Fruit fly (Drosophila melanogaster) whole organism, embryonic: ENCODE measurements around the gene CG33654.
A peak's percentile ranks its signal among the peaks of the same experiment; 100 is the strongest.

ENCODE experiments used
- Abd-B ChIP-seq: fragments of 200-800 bp; sonication (Bioruptor generic); optimal IDR thresholded peaks from 2 replicates; lab custom pipeline; 2018; ENCODE audit warnings: missing biosample characterization, mild to moderate bottlenecking, missing genetic modification characterization, moderate library complexity
- Adf1 ChIP-seq: fragments of 200-800 bp; sonication (Bioruptor generic); IDR thresholded peaks from 2 replicates; pipeline ENCODE4 v1.3.6; 2022; ENCODE audit warnings: missing biosample characterization, missing genetic modification characterization
- Awh ChIP-seq: fragments of 200-800 bp; sonication (Bioruptor generic); IDR thresholded peaks from 2 replicates; pipeline ENCODE4, ENCODE4 v1.3.6; 2022; ENCODE audit warnings: missing biosample characterization, missing genetic modification characterization
- Bdp1 ChIP-seq: fragments of 200-800 bp; sonication (Bioruptor generic); optimal IDR thresholded peaks from 3 replicates; lab custom pipeline; 2016; ENCODE audit warnings: missing biosample characterization, missing genetic modification characterization
- CG10654 ChIP-seq: fragments of 200-800 bp; sonication (Bioruptor generic); optimal IDR thresholded peaks from 2 replicates; lab custom pipeline; 2016; ENCODE audit warnings: missing biosample characterization, missing genetic modification characterization
- CG12659 ChIP-seq: fragments of 200-800 bp; sonication (Bioruptor generic); optimal IDR thresholded peaks from 3 replicates; lab custom pipeline; 2017; ENCODE audit warnings: mild to moderate bottlenecking, missing biosample characterization, missing genetic modification reagents, missing genetic modification characterization
- CG15011 ChIP-seq: fragments of 200-800 bp; sonication (Bioruptor generic); optimal IDR thresholded peaks from 3 replicates; lab custom pipeline; 2018; ENCODE audit warnings: missing biosample characterization, mild to moderate bottlenecking, missing genetic modification characterization
- CG15696 ChIP-seq: fragments of 200-800 bp; sonication (Bioruptor generic); optimal IDR thresholded peaks from 2 replicates; lab custom pipeline; 2019; ENCODE audit warnings: missing biosample characterization, mild to moderate bottlenecking, missing genetic modification characterization, moderate library complexity
- CG17802 ChIP-seq: fragments of 200-800 bp; sonication (Bioruptor generic); optimal IDR thresholded peaks from 2 replicates; lab custom pipeline; 2018; ENCODE audit warnings: missing biosample characterization, mild to moderate bottlenecking, missing genetic modification characterization, moderate library complexity
- CG30020 ChIP-seq: fragments of 200-800 bp; optimal IDR thresholded peaks from 2 replicates; lab custom pipeline; 2019; ENCODE audit warnings: missing biosample characterization, mild to moderate bottlenecking, missing genetic modification characterization, moderate library complexity
- CG4404 ChIP-seq: fragments of 200-800 bp; sonication (Bioruptor generic); IDR thresholded peaks from 2 replicates; pipeline ENCODE4 v1.3.6; 2022; ENCODE audit warnings: missing biosample characterization, missing genetic modification characterization
- CG4617 ChIP-seq: fragments of 200-800 bp; sonication (Bioruptor generic); optimal IDR thresholded peaks from 3 replicates; lab custom pipeline; 2016; ENCODE audit warnings: missing biosample characterization, missing genetic modification characterization, borderline replicate concordance
- CG6254 ChIP-seq: fragments of 200-800 bp; sonication (Bioruptor generic); optimal IDR thresholded peaks from 3 replicates; lab custom pipeline; 2017; ENCODE audit warnings: mild to moderate bottlenecking, missing biosample characterization, missing genetic modification reagents, missing genetic modification characterization
- CG6813 ChIP-seq: fragments of 200-800 bp; sonication (Bioruptor generic); optimal IDR thresholded peaks from 2 replicates; lab custom pipeline; 2017; ENCODE audit warnings: missing biosample characterization, missing genetic modification characterization, mild to moderate bottlenecking, moderate library complexity, missing genetic modification reagents
- CG7928 ChIP-seq: fragments of 200-800 bp; sonication (Bioruptor generic); optimal IDR thresholded peaks from 2 replicates; lab custom pipeline; 2017; ENCODE audit warnings: missing biosample characterization, mild to moderate bottlenecking, missing genetic modification characterization
- CG8281 ChIP-seq: fragments of 200-800 bp; sonication (Bioruptor generic); optimal IDR thresholded peaks from 2 replicates; lab custom pipeline; 2018; ENCODE audit warnings: missing biosample characterization, mild to moderate bottlenecking, missing genetic modification characterization, moderate library complexity
- CkIIα-i1 ChIP-seq: fragments of 200-800 bp; sonication (Bioruptor generic); IDR thresholded peaks from 2 replicates; pipeline ENCODE4 v1.3.6; 2022; ENCODE audit warnings: missing biosample characterization, missing genetic modification characterization
- D ChIP-seq, 2 experiments: fragments of 200-800 bp in 1 of 2; fragments of >200 bp in 1 of 2; sonication (Bioruptor generic) in 1 of 2; optimal IDR thresholded peaks; 2 replicates in 1 of 2; 3 replicates in 1 of 2; lab custom pipeline; 2017; ENCODE audit warnings: mild to moderate bottlenecking in 1 of 2, missing biosample characterization in 1 of 2, missing genetic modification characterization in 1 of 2, missing genetic modification reagents in 1 of 2
- D19A ChIP-seq: fragments of 200-800 bp; optimal IDR thresholded peaks from 3 replicates; lab custom pipeline; 2019; ENCODE audit warnings: missing biosample characterization, mild to moderate bottlenecking, missing genetic modification characterization, moderate library complexity
- Deaf1 ChIP-seq: fragments of 200-800 bp; optimal IDR thresholded peaks from 3 replicates; lab custom pipeline; 2019; ENCODE audit warnings: missing biosample characterization, mild to moderate bottlenecking, missing genetic modification characterization, moderate library complexity
- Ets97D ChIP-seq: fragments of 200-800 bp; sonication (Bioruptor generic); optimal IDR thresholded peaks from 3 replicates; lab custom pipeline; 2016; ENCODE audit warnings: missing biosample characterization, missing genetic modification characterization
- HHEX ChIP-seq: fragments of 200-800 bp; sonication (Bioruptor generic); optimal IDR thresholded peaks from 3 replicates; lab custom pipeline; 2017; ENCODE audit warnings: missing biosample characterization, mild to moderate bottlenecking, missing genetic modification characterization, missing genetic modification reagents
- HLH3B ChIP-seq: fragments of 200-800 bp; sonication (Bioruptor generic); IDR thresholded peaks from 2 replicates; pipeline ENCODE4 v1.3.6; 2022; ENCODE audit warnings: missing biosample characterization, missing genetic modification characterization
- Hr39 ChIP-seq: fragments of >200 bp; optimal IDR thresholded peaks from 2 replicates; lab custom pipeline; 2017
- Hr51 ChIP-seq, 2 experiments: fragments of 200-800 bp; sonication (Bioruptor generic); optimal IDR thresholded peaks; 2 replicates in 1 of 2; 3 replicates in 1 of 2; lab custom pipeline; 2016 to 2018; ENCODE audit warnings: missing biosample characterization in 2 of 2, missing genetic modification characterization in 2 of 2, mild to moderate bottlenecking in 1 of 2, moderate library complexity in 1 of 2
- MBD-R2 ChIP-seq: fragments of 200-800 bp; sonication (Bioruptor generic); IDR thresholded peaks from 2 replicates; pipeline ENCODE4 v1.3.6; 2022; ENCODE audit warnings: missing biosample characterization, missing genetic modification characterization
- Opbp ChIP-seq: fragments of 200-800 bp; sonication (Bioruptor generic); IDR thresholded peaks from 3 replicates; pipeline ENCODE4 v1.3.6; 2022; ENCODE audit warnings: missing biosample characterization, missing genetic modification characterization; ENCODE audit not compliant: partially characterized antibody
- Poxn ChIP-seq: fragments of 200-800 bp; sonication (Bioruptor generic); IDR thresholded peaks from 2 replicates; pipeline ENCODE4 v1.3.6; 2022; ENCODE audit warnings: missing biosample characterization, missing genetic modification characterization
- Sin3A ChIP-seq: fragments of >200 bp; optimal IDR thresholded peaks from 2 replicates; lab custom pipeline; 2018
- Sry-δ ChIP-seq: fragments of 200-800 bp; sonication (Bioruptor generic); optimal IDR thresholded peaks from 2 replicates; lab custom pipeline; 2016; ENCODE audit warnings: missing biosample characterization, missing genetic modification characterization
- Tbp ChIP-seq: fragments of >200 bp; optimal IDR thresholded peaks from 2 replicates; lab custom pipeline; 2018; ENCODE audit warnings: missing biosample characterization, missing genetic modification characterization
- aop ChIP-seq: fragments of 200-800 bp; sonication (Bioruptor generic); IDR thresholded peaks from 2 replicates; pipeline ENCODE4 v1.3.6; 2022; ENCODE audit warnings: missing biosample characterization, missing genetic modification characterization
- ato ChIP-seq: fragments of 200-800 bp; sonication (Bioruptor generic); IDR thresholded peaks from 2 replicates; pipeline ENCODE4 v1.3.6; 2022; ENCODE audit warnings: missing biosample characterization, missing genetic modification characterization; ENCODE audit not compliant: partially characterized antibody
- da ChIP-seq: fragments of 200-800 bp; sonication (Bioruptor generic); optimal IDR thresholded peaks from 2 replicates; lab custom pipeline; 2016; ENCODE audit warnings: missing biosample characterization, missing genetic modification characterization
- gce ChIP-seq: fragments of 200-800 bp; sonication (Bioruptor generic); IDR thresholded peaks from 3 replicates; pipeline ENCODE4 v1.3.6; 2022; ENCODE audit warnings: missing biosample characterization, missing genetic modification characterization
- h ChIP-seq: fragments of >200 bp; optimal IDR thresholded peaks from 2 replicates; lab custom pipeline; 2017
- hkb ChIP-seq, 2 experiments: fragments of 200-800 bp in 1 of 2; fragments of >200 bp in 1 of 2; sonication (Bioruptor generic) in 1 of 2; IDR thresholded peaks in 1 of 2; optimal IDR thresholded peaks in 1 of 2; 2 replicates each; pipeline versions ENCODE4 v1.3.6 to Lab custom; 2017 to 2022; ENCODE audit warnings: missing biosample characterization in 1 of 2, missing genetic modification characterization in 1 of 2
- kni ChIP-seq: fragments of 200-800 bp; sonication (Bioruptor generic); optimal IDR thresholded peaks from 3 replicates; lab custom pipeline; 2017; ENCODE audit warnings: mild to moderate bottlenecking, missing biosample characterization, missing genetic modification reagents, missing genetic modification characterization
- mld ChIP-seq: fragments of 200-800 bp; sonication (Bioruptor generic); IDR thresholded peaks from 3 replicates; pipeline ENCODE4 v1.3.6; 2022; ENCODE audit warnings: missing biosample characterization, missing genetic modification characterization; ENCODE audit not compliant: partially characterized antibody
- onecut ChIP-seq: fragments of 200-800 bp; sonication (Bioruptor generic); IDR thresholded peaks from 2 replicates; pipeline ENCODE4 v1.3.6; 2022; ENCODE audit warnings: missing biosample characterization, missing genetic modification characterization
- otp ChIP-seq: fragments of 200-800 bp; sonication (Bioruptor generic); IDR thresholded peaks from 3 replicates; pipeline ENCODE4, ENCODE4 v1.3.6; 2022; ENCODE audit warnings: missing biosample characterization, missing genetic modification characterization
- p53 ChIP-seq: fragments of 200-800 bp; sonication (Bioruptor generic); optimal IDR thresholded peaks from 2 replicates; lab custom pipeline; 2016; ENCODE audit warnings: missing biosample characterization, missing genetic modification characterization
- pb ChIP-seq: fragments of 200-800 bp; sonication (Bioruptor generic); optimal IDR thresholded peaks from 3 replicates; lab custom pipeline; 2016; ENCODE audit warnings: missing biosample characterization, missing genetic modification characterization
- pros ChIP-seq: fragments of 200-800 bp; sonication (Bioruptor generic); optimal IDR thresholded peaks from 3 replicates; lab custom pipeline; 2019; ENCODE audit warnings: missing biosample characterization, mild to moderate bottlenecking, missing genetic modification characterization, moderate library complexity
- pzg ChIP-seq: fragments of 200-800 bp; sonication (Bioruptor generic); optimal IDR thresholded peaks from 3 replicates; lab custom pipeline; 2018; ENCODE audit warnings: missing biosample characterization, mild to moderate bottlenecking, missing genetic modification characterization, moderate library complexity
- ro ChIP-seq: fragments of 200-800 bp; sonication (Bioruptor generic); IDR thresholded peaks from 2 replicates; pipeline ENCODE4 v1.3.6; 2022; ENCODE audit warnings: missing biosample characterization, missing genetic modification characterization
- row ChIP-seq: fragments of 200-800 bp; sonication (Bioruptor generic); IDR thresholded peaks from 3 replicates; pipeline ENCODE4 v1.3.6; 2022; ENCODE audit warnings: missing biosample characterization, missing genetic modification characterization
- shn ChIP-seq: fragments of 200-800 bp; sonication (Bioruptor generic); optimal IDR thresholded peaks from 3 replicates; lab custom pipeline; 2016; ENCODE audit warnings: missing biosample characterization, missing genetic modification characterization
- tin ChIP-seq: fragments of 200-800 bp; sonication (Bioruptor generic); optimal IDR thresholded peaks from 3 replicates; lab custom pipeline; 2016; ENCODE audit warnings: missing biosample characterization, missing genetic modification characterization
- tx ChIP-seq: fragments of 200-800 bp; sonication (Bioruptor generic); optimal IDR thresholded peaks from 2 replicates; lab custom pipeline; 2016; ENCODE audit warnings: missing biosample characterization, missing genetic modification characterization
- unpg ChIP-seq: fragments of 200-800 bp; sonication (Bioruptor generic); optimal IDR thresholded peaks from 3 replicates; lab custom pipeline; 2018; ENCODE audit warnings: missing biosample characterization, mild to moderate bottlenecking, missing genetic modification characterization, moderate library complexity

Gene CG33654

DNA sequence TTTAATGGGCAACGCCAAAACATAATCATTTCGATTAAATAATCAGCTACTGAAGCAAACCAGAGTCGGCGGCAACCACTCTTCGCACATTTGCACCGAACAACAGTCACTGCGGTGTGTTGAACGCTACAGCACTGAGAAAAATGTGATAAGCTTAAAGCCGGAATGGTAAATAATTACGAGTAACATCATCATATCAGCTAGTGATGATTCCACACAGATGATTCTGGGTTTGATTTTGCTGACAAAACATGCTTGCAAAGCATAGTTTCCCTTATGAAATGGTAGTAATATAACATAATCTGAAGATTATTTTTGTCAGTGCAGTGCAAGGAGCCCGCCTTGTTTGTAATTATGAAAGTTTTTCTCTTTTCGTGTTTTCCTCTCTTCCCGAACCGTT lies 15.1 kb upstream of the CG33654 start (continued):
- peak; percentile 38 for TF ChIP-seq Abd-B
- TF ChIP-seq tx (GFP tag; lab: Kevin White, UChicago): no peak
- no peak for TF ChIP-seq CG30020 (tag; lab: Kevin White, UChicago)
- peak; percentile 26 for TF ChIP-seq CG17802
- peak; percentile 5 for TF ChIP-seq HHEX (GFP tag; lab: Kevin White, UChicago)
- no peak for TF ChIP-seq CkIIα-i1 (GFP tag; lab: Robert Waterston, UW)
- peak; percentile 33; the same call in 1 of the 2 replicates for TF ChIP-seq onecut
- peak; percentile 50 for TF ChIP-seq CG6254 (GFP tag; lab: Kevin White, UChicago)
- no peak for TF ChIP-seq Opbp (GFP tag; lab: Robert Waterston, UW)
- TF ChIP-seq Ets97D (GFP tag; lab: Kevin White, UChicago): no peak
- TF ChIP-seq Hr51 (GFP tag; optimal IDR thresholded peaks at IDR 0.05; lab: Kevin White, UChicago): peak; percentile 14 to 59
- no peak for TF ChIP-seq Awh (GFP tag; lab: Robert Waterston, UW)
- no peak for TF ChIP-seq Adf1 (GFP tag; lab: Robert Waterston, UW)
- TF ChIP-seq CG6813 (GFP tag; lab: Kevin White, UChicago): peak; percentile 28
- peak; percentile 14 for TF ChIP-seq CG12659 (GFP tag; lab: Kevin White, UChicago)
- no peak for TF ChIP-seq h
- TF ChIP-seq pzg (GFP tag; lab: Kevin White, UChicago): no peak
- peak; percentile 25 for TF ChIP-seq Sry-δ (GFP tag; lab: Kevin White, UChicago)
- TF ChIP-seq unpg: peak; percentile 63
- TF ChIP-seq HLH3B (GFP tag; lab: Robert Waterston, UW): 0 out of 2 replicates have a peak, but pooled peaks have one; percentile 31
- peak; percentile 54 for TF ChIP-seq D19A (tag; lab: Kevin White, UChicago)
- TF ChIP-seq Poxn (GFP tag; lab: Robert Waterston, UW): no peak
- TF ChIP-seq gce (GFP tag; lab: Robert Waterston, UW): no peak
- TF ChIP-seq CG8281 (tag; lab: Kevin White, UChicago): no peak
- TF ChIP-seq MBD-R2 (GFP tag; lab: Robert Waterston, UW): no peak
- no peak for TF ChIP-seq CG15011 (GFP tag; lab: Kevin White, UChicago)
- TF ChIP-seq otp (GFP tag; lab: Robert Waterston, UW): no peak
- TF ChIP-seq CG4404: peak; percentile 58
- TF ChIP-seq da (GFP tag; lab: Kevin White, UChicago): no peak
- TF ChIP-seq aop (GFP tag; lab: Robert Waterston, UW): no peak
- no peak for TF ChIP-seq p53 (GFP tag; lab: Kevin White, UChicago)
- TF ChIP-seq ro: no peak
- TF ChIP-seq tin (GFP tag; lab: Kevin White, UChicago): peak; percentile 64
- TF ChIP-seq CG4617 (GFP tag; lab: Kevin White, UChicago): no peak
- no peak for TF ChIP-seq Tbp (GFP tag; lab: Kevin White, UChicago)
- TF ChIP-seq row: peak; percentile 58; the same call in 2 of the 3 replicates
- TF ChIP-seq shn (GFP tag; lab: Kevin White, UChicago): no peak
- no peak for TF ChIP-seq D (optimal IDR thresholded peaks at IDR 0.05; lab: Kevin White, UChicago)
- TF ChIP-seq D (GFP tag; optimal IDR thresholded peaks at IDR 0.05; lab: Kevin White, UChicago): peak; percentile 68
- TF ChIP-seq CG7928: no peak
- no peak for TF ChIP-seq hkb (optimal IDR thresholded peaks at IDR 0.05; lab: Kevin White, UChicago)
- TF ChIP-seq hkb (GFP tag; IDR thresholded peaks at IDR 0.05; lab: Robert Waterston, UW): 0 out of 2 replicates have a peak, but pooled peaks have one; percentile 18
- TF ChIP-seq mld (GFP tag; lab: Robert Waterston, UW): no peak
- TF ChIP-seq Sin3A (lab: Kevin White, UChicago): no peak
- TF ChIP-seq ato: no peak
- TF ChIP-seq pros (GFP tag; lab: Kevin White, UChicago): no peak
- TF ChIP-seq CG15696 (tag; lab: Kevin White, UChicago): peak; percentile 12
- TF ChIP-seq CG10654 (GFP tag; lab: Kevin White, UChicago): peak; percentile 21
- TF ChIP-seq Hr39: no peak
- no peak for TF ChIP-seq pb (GFP tag; lab: Kevin White, UChicago)
- TF ChIP-seq kni: no peak
- TF ChIP-seq Bdp1 (GFP tag; lab: Kevin White, UChicago): no peak
- TF ChIP-seq Deaf1 (tag; lab: Kevin White, UChicago): no peak
